Worm (Caenorhabditis elegans) whole organism, mixed stage, embryonic: ENCODE measurements around the gene ZC443.3.

Experiments used
- ceh-39 ChIP-seq: fragments of 150-350 bp; optimal IDR thresholded peaks from 2 replicates; lab custom pipeline; 2014; ENCODE audit warnings: missing biosample characterization, missing genetic modification characterization
- elt-1 ChIP-seq: sonication (generic microtip); optimal IDR thresholded peaks from 2 replicates; lab custom pipeline; 2017; ENCODE audit warnings: missing genetic modification characterization, mild to moderate bottlenecking, missing compliant biosample characterization, antibody characterized with exemption, moderate library complexity, borderline replicate concordance; ENCODE audit not compliant: insufficient read depth
- hlh-1 ChIP-seq: fragments of 150-350 bp; optimal IDR thresholded peaks from 2 replicates; lab custom pipeline; 2014; ENCODE audit warnings: missing biosample characterization, missing genetic modification reagents, missing genetic modification characterization
- lsy-2 ChIP-seq: fragments of 150-350 bp; optimal IDR thresholded peaks from 2 replicates; lab custom pipeline; 2014; ENCODE audit warnings: missing biosample characterization, missing genetic modification characterization
- mab-5 ChIP-seq: fragments of 150-350 bp; optimal IDR thresholded peaks from 2 replicates; lab custom pipeline; 2014; ENCODE audit warnings: missing biosample characterization, missing genetic modification characterization
- nhr-2 ChIP-seq: fragments of 150-350 bp; optimal IDR thresholded peaks from 2 replicates; lab custom pipeline; 2014; ENCODE audit warnings: missing biosample characterization, missing genetic modification characterization
- nhr-28 ChIP-seq: fragments of 150-350 bp; optimal IDR thresholded peaks from 2 replicates; lab custom pipeline; 2014; ENCODE audit warnings: missing biosample characterization, missing genetic modification characterization
- nhr-76 ChIP-seq: sonication (generic microtip); optimal IDR thresholded peaks from 2 replicates; lab custom pipeline; 2017; ENCODE audit warnings: missing biosample characterization, missing genetic modification characterization
- snpc-4 ChIP-seq: fragments of 150-350 bp; optimal IDR thresholded peaks from 2 replicates; lab custom pipeline; 2014; ENCODE audit warnings: missing biosample characterization, missing genetic modification characterization
- unc-39 ChIP-seq: fragments of 150-350 bp; optimal IDR thresholded peaks from 2 replicates; lab custom pipeline; 2014; ENCODE audit warnings: missing biosample characterization, missing genetic modification characterization

DNA sequence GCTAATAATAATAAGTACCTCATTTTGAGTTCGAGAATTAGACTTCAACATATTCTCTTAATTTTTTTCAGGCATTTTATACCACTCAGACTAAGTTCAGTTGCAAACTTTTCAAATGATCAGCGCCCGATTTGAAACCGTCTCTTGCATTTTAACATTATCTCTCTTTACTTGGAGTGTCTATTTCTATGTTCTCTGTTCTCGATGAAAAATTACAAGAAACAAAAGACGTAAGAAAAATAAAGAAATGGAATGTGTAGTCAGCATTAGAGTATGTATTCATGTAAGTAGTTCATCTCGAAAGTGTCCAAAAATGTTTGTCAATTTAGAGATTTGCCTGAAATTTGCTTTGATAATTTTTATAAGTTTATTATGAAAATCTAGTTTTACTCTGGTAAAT lies 13.8 kb downstream of the ZC443.3 start, which contains the start of gene ugt-3:
- TF ChIP-seq unc-39 (tag; lab: Kevin White, UChicago) (no peak), ceh-39 (tag; lab: Kevin White, UChicago) (no peak), snpc-4 (no peak), lsy-2 (tag; lab: Kevin White, UChicago) (no peak), elt-1 (tag; lab: Kevin White, UChicago) (no peak), nhr-2 (no peak), hlh-1 (no peak), mab-5 (no peak), nhr-28 (tag; lab: Kevin White, UChicago) (no peak), nhr-76 (tag; lab: Kevin White, UChicago) (no peak)
